Worm (Caenorhabditis elegans) whole organism, early embryonic: ENCODE results near the gene mog-4.

ENCODE experiments used
- B0310.2 ChIP-seq: sonication (generic microtip); optimal IDR thresholded peaks from 2 replicates; lab custom pipeline; 2016; ENCODE audit warnings: mild to moderate bottlenecking, missing genetic modification characterization, missing compliant biosample characterization
- F13C5.2 ChIP-seq: sonication (generic microtip); optimal IDR thresholded peaks from 2 replicates; lab custom pipeline; 2017; ENCODE audit warnings: mild to moderate bottlenecking, missing genetic modification characterization, inconsistent platforms, missing compliant biosample characterization
- aly-1 ChIP-seq: sonication (generic microtip); optimal IDR thresholded peaks from 2 replicates; lab custom pipeline; 2016; ENCODE audit warnings: missing genetic modification characterization, missing compliant biosample characterization
- ama-1 ChIP-seq: fragments of 150-350 bp; optimal IDR thresholded peaks from 2 replicates; lab custom pipeline; 2014
- ceh-13 ChIP-seq: fragments of 200-800 bp; sonication (Bioruptor generic); optimal IDR thresholded peaks from 2 replicates; lab custom pipeline; 2018; ENCODE audit warnings: mild to moderate bottlenecking, missing genetic modification characterization, missing compliant biosample characterization
- ceh-36 ChIP-seq: sonication (generic microtip); optimal IDR thresholded peaks from 2 replicates; lab custom pipeline; 2016; ENCODE audit warnings: missing genetic modification characterization, inconsistent platforms, missing compliant biosample characterization
- ets-7 ChIP-seq: sonication (generic microtip); optimal IDR thresholded peaks from 2 replicates; lab custom pipeline; 2016; ENCODE audit warnings: missing genotype, missing genetic modification characterization, missing compliant biosample characterization
- flt-1 ChIP-seq: fragments of 200-800 bp; sonication (Bioruptor generic); IDR thresholded peaks from 2 replicates; pipeline ENCODE4 v1.3.6; 2022; ENCODE audit warnings: missing genetic modification characterization, missing compliant biosample characterization
- hmbx-1 ChIP-seq: sonication (generic microtip); optimal IDR thresholded peaks from 2 replicates; lab custom pipeline; 2016; ENCODE audit warnings: mild to moderate bottlenecking, missing genetic modification characterization, missing compliant biosample characterization
- hmg-4 ChIP-seq: fragments of 200-800 bp; sonication (Bioruptor generic); optimal IDR thresholded peaks from 2 replicates; lab custom pipeline; 2018; ENCODE audit warnings: mild to moderate bottlenecking, missing genetic modification characterization, missing compliant biosample characterization
- hnd-1 ChIP-seq: sonication (generic microtip); optimal IDR thresholded peaks from 2 replicates; lab custom pipeline; 2016; ENCODE audit warnings: missing genetic modification characterization, missing compliant biosample characterization
- pes-1 ChIP-seq: fragments of 200-800 bp; sonication (Bioruptor generic); IDR thresholded peaks from 2 replicates; pipeline ENCODE4 v1.3.6; 2022; ENCODE audit warnings: missing genetic modification reagents, missing genetic modification characterization, missing compliant biosample characterization
- scrt-1 ChIP-seq: fragments of 200-800 bp; sonication (Bioruptor generic); IDR thresholded peaks from 2 replicates; pipeline ENCODE4 v1.3.6; 2022; ENCODE audit warnings: missing genetic modification characterization, missing compliant biosample characterization
- sea-1 ChIP-seq: fragments of 200-800 bp; sonication (Bioruptor generic); conservative IDR thresholded peaks from 2 replicates; pipeline ENCODE4 v1.3.6; 2022; ENCODE audit warnings: missing genetic modification characterization, missing compliant biosample characterization
- tbx-11 ChIP-seq: fragments of 200-800 bp; sonication (Bioruptor generic); IDR thresholded peaks from 2 replicates; pipeline ENCODE4 v1.3.6; 2022; ENCODE audit warnings: missing genetic modification characterization, missing compliant biosample characterization
- tbx-37 ChIP-seq: fragments of 200-800 bp; sonication (Bioruptor generic); conservative IDR thresholded peaks from 2 replicates; pipeline ENCODE4 v1.3.6; 2022; ENCODE audit warnings: missing genetic modification reagents, missing genetic modification characterization, missing compliant biosample characterization
- tra-4 ChIP-seq: sonication (generic microtip); optimal IDR thresholded peaks from 2 replicates; lab custom pipeline; 2017; ENCODE audit warnings: missing genetic modification characterization, missing compliant biosample characterization

Gene mog-4

ce11 chrII:14563766-14564370 lies 2.5 kb upstream of the mog-4 start:
- peak; percentile 46 for TF ChIP-seq tbx-37 (GFP tag; lab: Robert Waterston, UW)

- TF ChIP-seq ceh-36 (tag; lab: Kevin White, UChicago): no peak
Measured at ce11 chrII:14555019-14555418, 6.4 kb downstream of the mog-4 start.

ce11 chrII:14550613-14551012 lies 10.8 kb downstream of the mog-4 start, which contains the start of gene nlp-41:
Gene nlp-41, plus strand, starts transcription at chrII:14550913.
- no peak for TF ChIP-seq tbx-37 (GFP tag; lab: Robert Waterston, UW)

ce11 chrII:14548691-14549090 lies 12.7 kb downstream of the mog-4 start, which contains the start of gene gcy-29:
Gene gcy-29, minus strand, starts transcription at chrII:14548791.
- no peak for TF ChIP-seq ceh-13 (GFP tag; lab: Kevin White, UChicago)
- no peak for TF ChIP-seq tbx-37 (GFP tag; lab: Robert Waterston, UW)
- no peak for TF ChIP-seq ets-7 (tag; lab: Kevin White, UChicago)
- TF ChIP-seq hmbx-1 (tag; lab: Kevin White, UChicago): no peak

ce11 chrII:14540551-14540950 lies 20.8 kb downstream of the mog-4 start:
- no peak for TF ChIP-seq F13C5.2 (tag; lab: Kevin White, UChicago)
- no peak for TF ChIP-seq hnd-1
- TF ChIP-seq scrt-1 (GFP tag; lab: Robert Waterston, UW): no peak
- no peak for TF ChIP-seq ceh-36 (tag; lab: Kevin White, UChicago)
- no peak for TF ChIP-seq tra-4 (tag; lab: Kevin White, UChicago)
- no peak for TF ChIP-seq flt-1 (GFP tag; lab: Robert Waterston, UW)
- no peak for TF ChIP-seq tbx-11 (GFP tag; lab: Robert Waterston, UW)
- no peak for TF ChIP-seq aly-1

ce11 chrII:14537728-14538127 lies 23.7 kb downstream of the mog-4 start, which contains the start of the genes clec-147 and C04H5.7:
Gene clec-147, minus strand, starts transcription at chrII:14537828.
Gene C04H5.7, plus strand, starts transcription at chrII:14537946.
- no peak for TF ChIP-seq tbx-11 (GFP tag; lab: Robert Waterston, UW)
- no peak for TF ChIP-seq sea-1
- TF ChIP-seq ama-1 (lab: Kevin White, UChicago): no peak
- TF ChIP-seq ceh-36 (tag; lab: Kevin White, UChicago): no peak
- TF ChIP-seq flt-1 (GFP tag; lab: Robert Waterston, UW): no peak
- no peak for TF ChIP-seq hmbx-1 (tag; lab: Kevin White, UChicago)
- TF ChIP-seq tbx-37 (GFP tag; lab: Robert Waterston, UW): no peak
- no peak for TF ChIP-seq tra-4 (tag; lab: Kevin White, UChicago)
- TF ChIP-seq ceh-13 (GFP tag; lab: Kevin White, UChicago): no peak
- TF ChIP-seq B0310.2 (tag; lab: Kevin White, UChicago): no peak
- no peak for TF ChIP-seq ets-7 (tag; lab: Kevin White, UChicago)
- TF ChIP-seq scrt-1 (GFP tag; lab: Robert Waterston, UW): no peak
- TF ChIP-seq pes-1 (GFP tag; lab: Robert Waterston, UW): no peak
- no peak for TF ChIP-seq aly-1
- no peak for TF ChIP-seq hnd-1

ce11 chrII:14534000-14534399 lies 27.4 kb downstream of the mog-4 start, which contains the start of gene C04H5.1:
Gene C04H5.1, plus strand, starts transcription at chrII:14534300.
- TF ChIP-seq F13C5.2 (tag; lab: Kevin White, UChicago): no peak
- TF ChIP-seq B0310.2 (tag; lab: Kevin White, UChicago): no peak
- no peak for TF ChIP-seq pes-1 (GFP tag; lab: Robert Waterston, UW)
- no peak for TF ChIP-seq ets-7 (tag; lab: Kevin White, UChicago)
- no peak for TF ChIP-seq sea-1
- TF ChIP-seq tbx-37 (GFP tag; lab: Robert Waterston, UW): no peak
- no peak for TF ChIP-seq ceh-13 (GFP tag; lab: Kevin White, UChicago)
- no peak for TF ChIP-seq tbx-11 (GFP tag; lab: Robert Waterston, UW)
- no peak for TF ChIP-seq ama-1 (lab: Kevin White, UChicago)
- TF ChIP-seq aly-1: no peak
- no peak for TF ChIP-seq ceh-36 (tag; lab: Kevin White, UChicago)
- TF ChIP-seq hmg-4 (GFP tag; lab: Kevin White, UChicago): no peak
- TF ChIP-seq scrt-1 (GFP tag; lab: Robert Waterston, UW): no peak

ce11 chrII:14528233-14528802 lies 33.1 kb downstream of the mog-4 start, which contains the start of the genes F57C2.5 and spat-1:
Gene F57C2.5, minus strand, starts transcription at chrII:14528239.
Gene spat-1, plus strand, starts transcription at chrII:14528752.
- TF ChIP-seq aly-1 (no peak), tbx-37 (GFP tag; lab: Robert Waterston, UW) (0 out of 2 replicates have a peak, but pooled peaks have one; percentile 41), F13C5.2 (tag; lab: Kevin White, UChicago) (peak; percentile 45), ceh-13 (GFP tag; lab: Kevin White, UChicago) (peak; percentile 38), flt-1 (GFP tag; lab: Robert Waterston, UW) (no peak), hnd-1 (peak; percentile 19), tbx-11 (GFP tag; lab: Robert Waterston, UW) (no peak), sea-1 (peak; percentile 41; the same call in 1 of the 2 replicates), ets-7 (tag; lab: Kevin White, UChicago) (peak; percentile 67), B0310.2 (tag; lab: Kevin White, UChicago) (no peak), ama-1 (lab: Kevin White, UChicago) (no peak), pes-1 (GFP tag; lab: Robert Waterston, UW) (peak; percentile 65), ceh-36 (tag; lab: Kevin White, UChicago) (no peak), hmbx-1 (tag; lab: Kevin White, UChicago) (no peak), scrt-1 (GFP tag; lab: Robert Waterston, UW) (0 out of 2 replicates have a peak, but pooled peaks have one; percentile 18), hmg-4 (GFP tag; lab: Kevin White, UChicago) (no peak), tra-4 (tag; lab: Kevin White, UChicago) (peak; percentile 18)
